Worm (Caenorhabditis elegans) whole organism, late embryonic: Measurements from ENCODE around the gene F10C1.8.

Experiments
- ceh-31 ChIP-seq: sonication (generic microtip); optimal IDR thresholded peaks from 2 replicates; lab custom pipeline; 2016; ENCODE audit warnings: missing genetic modification characterization, missing compliant biosample characterization
- fkh-10 ChIP-seq: fragments of 150-350 bp; optimal IDR thresholded peaks from 2 replicates; lab custom pipeline; 2014; ENCODE audit warnings: missing biosample characterization, missing genetic modification reagents, missing genetic modification characterization
- odd-2 ChIP-seq: sonication (generic microtip); optimal IDR thresholded peaks from 2 replicates; lab custom pipeline; 2017; ENCODE audit warnings: antibody characterized with exemption, mild to moderate bottlenecking, missing genetic modification characterization, missing compliant biosample characterization

DNA sequence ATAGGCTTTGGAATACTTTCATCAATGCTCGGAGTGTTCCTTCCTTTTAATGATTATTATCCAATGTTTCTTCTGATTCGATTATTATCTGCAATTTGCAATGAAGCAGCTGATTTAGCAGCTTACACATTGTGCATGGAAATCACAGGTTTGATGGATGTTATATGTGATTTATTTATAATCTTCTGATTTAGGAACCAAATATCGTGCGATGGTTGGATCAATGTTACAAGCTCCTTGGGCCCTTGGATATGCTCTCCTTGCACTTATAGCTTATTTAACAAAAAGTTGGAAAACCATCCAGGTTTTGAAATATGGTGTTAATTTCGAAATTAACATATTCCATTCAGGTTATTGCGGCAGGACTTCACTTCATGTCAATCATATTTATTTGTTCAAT, 31.2 kb downstream of the F10C1.8 start:
- TF ChIP-seq fkh-10 (GFP tag; lab: Kevin White, UChicago) (no peak), ceh-31 (tag; lab: Kevin White, UChicago) (no peak), odd-2 (tag; lab: Kevin White, UChicago) (no peak)
